Worm (Caenorhabditis elegans) whole organism, early embryonic: Measurements from ENCODE around the gene chst-1.

Experiments used
- B0310.2 ChIP-seq: sonication (generic microtip); optimal IDR thresholded peaks from 2 replicates; lab custom pipeline; 2016; ENCODE audit warnings: mild to moderate bottlenecking, missing genetic modification characterization, missing compliant biosample characterization
- F13C5.2 ChIP-seq: sonication (generic microtip); optimal IDR thresholded peaks from 2 replicates; lab custom pipeline; 2017; ENCODE audit warnings: mild to moderate bottlenecking, missing genetic modification characterization, inconsistent platforms, missing compliant biosample characterization
- aly-1 ChIP-seq: sonication (generic microtip); optimal IDR thresholded peaks from 2 replicates; lab custom pipeline; 2016; ENCODE audit warnings: missing genetic modification characterization, missing compliant biosample characterization
- ama-1 ChIP-seq: fragments of 150-350 bp; optimal IDR thresholded peaks from 2 replicates; lab custom pipeline; 2014
- ceh-13 ChIP-seq: fragments of 200-800 bp; sonication (Bioruptor generic); optimal IDR thresholded peaks from 2 replicates; lab custom pipeline; 2018; ENCODE audit warnings: mild to moderate bottlenecking, missing genetic modification characterization, missing compliant biosample characterization
- ceh-36 ChIP-seq: sonication (generic microtip); optimal IDR thresholded peaks from 2 replicates; lab custom pipeline; 2016; ENCODE audit warnings: missing genetic modification characterization, inconsistent platforms, missing compliant biosample characterization
- ets-7 ChIP-seq: sonication (generic microtip); optimal IDR thresholded peaks from 2 replicates; lab custom pipeline; 2016; ENCODE audit warnings: missing genotype, missing genetic modification characterization, missing compliant biosample characterization
- flt-1 ChIP-seq: fragments of 200-800 bp; sonication (Bioruptor generic); IDR thresholded peaks from 2 replicates; pipeline ENCODE4 v1.3.6; 2022; ENCODE audit warnings: missing genetic modification characterization, missing compliant biosample characterization
- hmbx-1 ChIP-seq: sonication (generic microtip); optimal IDR thresholded peaks from 2 replicates; lab custom pipeline; 2016; ENCODE audit warnings: mild to moderate bottlenecking, missing genetic modification characterization, missing compliant biosample characterization
- hmg-4 ChIP-seq: fragments of 200-800 bp; sonication (Bioruptor generic); optimal IDR thresholded peaks from 2 replicates; lab custom pipeline; 2018; ENCODE audit warnings: mild to moderate bottlenecking, missing genetic modification characterization, missing compliant biosample characterization
- hnd-1 ChIP-seq: sonication (generic microtip); optimal IDR thresholded peaks from 2 replicates; lab custom pipeline; 2016; ENCODE audit warnings: missing genetic modification characterization, missing compliant biosample characterization
- pes-1 ChIP-seq: fragments of 200-800 bp; sonication (Bioruptor generic); IDR thresholded peaks from 2 replicates; pipeline ENCODE4 v1.3.6; 2022; ENCODE audit warnings: missing genetic modification reagents, missing genetic modification characterization, missing compliant biosample characterization
- scrt-1 ChIP-seq: fragments of 200-800 bp; sonication (Bioruptor generic); IDR thresholded peaks from 2 replicates; pipeline ENCODE4 v1.3.6; 2022; ENCODE audit warnings: missing genetic modification characterization, missing compliant biosample characterization
- sea-1 ChIP-seq: fragments of 200-800 bp; sonication (Bioruptor generic); conservative IDR thresholded peaks from 2 replicates; pipeline ENCODE4 v1.3.6; 2022; ENCODE audit warnings: missing genetic modification characterization, missing compliant biosample characterization
- tbx-11 ChIP-seq: fragments of 200-800 bp; sonication (Bioruptor generic); IDR thresholded peaks from 2 replicates; pipeline ENCODE4 v1.3.6; 2022; ENCODE audit warnings: missing genetic modification characterization, missing compliant biosample characterization
- tbx-37 ChIP-seq: fragments of 200-800 bp; sonication (Bioruptor generic); conservative IDR thresholded peaks from 2 replicates; pipeline ENCODE4 v1.3.6; 2022; ENCODE audit warnings: missing genetic modification reagents, missing genetic modification characterization, missing compliant biosample characterization
- tra-4 ChIP-seq: sonication (generic microtip); optimal IDR thresholded peaks from 2 replicates; lab custom pipeline; 2017; ENCODE audit warnings: missing genetic modification characterization, missing compliant biosample characterization

Gene chst-1

ce11 chrII:8106921-8107695, at the start of gene chst-1, which contains the start of gene C41C4.9:
Gene chst-1, minus strand, starts transcription at chrII:8106971.
Gene C41C4.9, plus strand, starts transcription at chrII:8107645.
- TF ChIP-seq B0310.2 (peak; percentile 92), aly-1 (tag; lab: Kevin White, UChicago) (peak; percentile 94), ceh-13 (GFP tag; lab: Kevin White, UChicago) (peak; percentile 91), tbx-11 (GFP tag; lab: Robert Waterston, UW) (peak; percentile 95), pes-1 (GFP tag; lab: Robert Waterston, UW) (no peak; the same call in 1 of the 2 replicates), hmg-4 (GFP tag; lab: Kevin White, UChicago) (peak; percentile 98), ama-1 (lab: Kevin White, UChicago) (no peak), tbx-37 (GFP tag; lab: Robert Waterston, UW) (peak; percentile 90), scrt-1 (peak; percentile 94), hmbx-1 (tag; lab: Kevin White, UChicago) (peak; percentile 79), ets-7 (tag; lab: Kevin White, UChicago) (peak; percentile 92), tra-4 (tag; lab: Kevin White, UChicago) (peak; percentile 80), F13C5.2 (tag; lab: Kevin White, UChicago) (peak; percentile 92), sea-1 (GFP tag; lab: Robert Waterston, UW) (peak; percentile 96), flt-1 (GFP tag; lab: Robert Waterston, UW) (peak; percentile 96), hnd-1 (tag; lab: Kevin White, UChicago) (peak; percentile 88), ceh-36 (tag; lab: Kevin White, UChicago) (peak; percentile 94)

ce11 chrII:8152711-8153325, 46.0 kb upstream of the chst-1 start:
- no peak for TF ChIP-seq sea-1 (GFP tag; lab: Robert Waterston, UW)
- TF ChIP-seq ets-7 (tag; lab: Kevin White, UChicago), result no peak
- TF ChIP-seq pes-1 (GFP tag; lab: Robert Waterston, UW), result no peak
- TF ChIP-seq hnd-1 (tag; lab: Kevin White, UChicago), result no peak
- TF ChIP-seq tra-4 (tag; lab: Kevin White, UChicago), result no peak
- TF ChIP-seq flt-1 (GFP tag; lab: Robert Waterston, UW), result no peak
- TF ChIP-seq ama-1 (lab: Kevin White, UChicago), result no peak

- TF ChIP-seq pes-1 (GFP tag; lab: Robert Waterston, UW) (no peak), scrt-1 (no peak), hmbx-1 (tag; lab: Kevin White, UChicago) (no peak), F13C5.2 (tag; lab: Kevin White, UChicago) (no peak), ets-7 (tag; lab: Kevin White, UChicago) (no peak), B0310.2 (no peak), aly-1 (tag; lab: Kevin White, UChicago) (no peak), tbx-11 (GFP tag; lab: Robert Waterston, UW) (no peak), hnd-1 (tag; lab: Kevin White, UChicago) (no peak), sea-1 (GFP tag; lab: Robert Waterston, UW) (no peak)
Measured at ce11 chrII:8149930-8150329, 43.2 kb upstream of the chst-1 start, which contains the start of gene F10B5.3. Gene F10B5.3, minus strand, starts transcription at chrII:8150030.

- TF ChIP-seq F13C5.2 (tag; lab: Kevin White, UChicago), result no peak
- TF ChIP-seq ets-7 (tag; lab: Kevin White, UChicago), result no peak
- TF ChIP-seq tbx-11 (GFP tag; lab: Robert Waterston, UW), result no peak
- TF ChIP-seq tbx-37 (GFP tag; lab: Robert Waterston, UW), result no peak
- no peak for TF ChIP-seq ceh-36 (tag; lab: Kevin White, UChicago)
Measured at ce11 chrII:8144543-8144942, 37.8 kb upstream of the chst-1 start, which contains the start of gene F10B5.2. Gene F10B5.2, plus strand, starts transcription at chrII:8144762.

- TF ChIP-seq sea-1 (GFP tag; lab: Robert Waterston, UW) (no peak), hmbx-1 (tag; lab: Kevin White, UChicago) (no peak)
Measured at ce11 chrII:8143278-8143931, 36.6 kb upstream of the chst-1 start, which contains the start of the genes ints-11 and rpl-10. Gene ints-11, minus strand, starts transcription at chrII:8143478. Gene rpl-10, plus strand, starts transcription at chrII:8143881.

- TF ChIP-seq tra-4 (tag; lab: Kevin White, UChicago) (no peak), B0310.2 (no peak)
Measured at ce11 chrII:8141135-8141534, 34.4 kb upstream of the chst-1 start.

ce11 chrII:8138015-8138546, 31.3 kb upstream of the chst-1 start, which contains the start of gene cdc-48.2:
Gene cdc-48.2, plus strand, starts transcription at chrII:8138496.
- TF ChIP-seq ceh-13 (GFP tag; lab: Kevin White, UChicago), result no peak
- TF ChIP-seq flt-1 (GFP tag; lab: Robert Waterston, UW), result no peak
- no peak for TF ChIP-seq B0310.2
- no peak for TF ChIP-seq pes-1 (GFP tag; lab: Robert Waterston, UW)
- TF ChIP-seq hmbx-1 (tag; lab: Kevin White, UChicago), result no peak
- no peak for TF ChIP-seq tbx-11 (GFP tag; lab: Robert Waterston, UW)
- TF ChIP-seq tbx-37 (GFP tag; lab: Robert Waterston, UW), result no peak
- no peak for TF ChIP-seq ama-1 (lab: Kevin White, UChicago)
- TF ChIP-seq hnd-1 (tag; lab: Kevin White, UChicago), result no peak
- TF ChIP-seq ceh-36 (tag; lab: Kevin White, UChicago), result no peak
- no peak for TF ChIP-seq tra-4 (tag; lab: Kevin White, UChicago)
- TF ChIP-seq ets-7 (tag; lab: Kevin White, UChicago), result no peak
- no peak for TF ChIP-seq sea-1 (GFP tag; lab: Robert Waterston, UW)
